Worm (Caenorhabditis elegans) whole organism, early embryonic: ENCODE results near the gene cyp-37B1.

Experiments
- B0310.2 ChIP-seq: sonication (generic microtip); optimal IDR thresholded peaks from 2 replicates; lab custom pipeline; 2016; ENCODE audit warnings: mild to moderate bottlenecking, missing genetic modification characterization, missing compliant biosample characterization
- F13C5.2 ChIP-seq: sonication (generic microtip); optimal IDR thresholded peaks from 2 replicates; lab custom pipeline; 2017; ENCODE audit warnings: mild to moderate bottlenecking, missing genetic modification characterization, inconsistent platforms, missing compliant biosample characterization
- aly-1 ChIP-seq: sonication (generic microtip); optimal IDR thresholded peaks from 2 replicates; lab custom pipeline; 2016; ENCODE audit warnings: missing genetic modification characterization, missing compliant biosample characterization
- ama-1 ChIP-seq: fragments of 150-350 bp; optimal IDR thresholded peaks from 2 replicates; lab custom pipeline; 2014
- ceh-13 ChIP-seq: fragments of 200-800 bp; sonication (Bioruptor generic); optimal IDR thresholded peaks from 2 replicates; lab custom pipeline; 2018; ENCODE audit warnings: mild to moderate bottlenecking, missing genetic modification characterization, missing compliant biosample characterization
- ceh-36 ChIP-seq: sonication (generic microtip); optimal IDR thresholded peaks from 2 replicates; lab custom pipeline; 2016; ENCODE audit warnings: missing genetic modification characterization, inconsistent platforms, missing compliant biosample characterization
- ets-7 ChIP-seq: sonication (generic microtip); optimal IDR thresholded peaks from 2 replicates; lab custom pipeline; 2016; ENCODE audit warnings: missing genotype, missing genetic modification characterization, missing compliant biosample characterization
- flt-1 ChIP-seq: fragments of 200-800 bp; sonication (Bioruptor generic); IDR thresholded peaks from 2 replicates; pipeline ENCODE4 v1.3.6; 2022; ENCODE audit warnings: missing genetic modification characterization, missing compliant biosample characterization
- hmbx-1 ChIP-seq: sonication (generic microtip); optimal IDR thresholded peaks from 2 replicates; lab custom pipeline; 2016; ENCODE audit warnings: mild to moderate bottlenecking, missing genetic modification characterization, missing compliant biosample characterization
- hmg-4 ChIP-seq: fragments of 200-800 bp; sonication (Bioruptor generic); optimal IDR thresholded peaks from 2 replicates; lab custom pipeline; 2018; ENCODE audit warnings: mild to moderate bottlenecking, missing genetic modification characterization, missing compliant biosample characterization
- hnd-1 ChIP-seq: sonication (generic microtip); optimal IDR thresholded peaks from 2 replicates; lab custom pipeline; 2016; ENCODE audit warnings: missing genetic modification characterization, missing compliant biosample characterization
- pes-1 ChIP-seq: fragments of 200-800 bp; sonication (Bioruptor generic); IDR thresholded peaks from 2 replicates; pipeline ENCODE4 v1.3.6; 2022; ENCODE audit warnings: missing genetic modification reagents, missing genetic modification characterization, missing compliant biosample characterization
- scrt-1 ChIP-seq: fragments of 200-800 bp; sonication (Bioruptor generic); IDR thresholded peaks from 2 replicates; pipeline ENCODE4 v1.3.6; 2022; ENCODE audit warnings: missing genetic modification characterization, missing compliant biosample characterization
- sea-1 ChIP-seq: fragments of 200-800 bp; sonication (Bioruptor generic); conservative IDR thresholded peaks from 2 replicates; pipeline ENCODE4 v1.3.6; 2022; ENCODE audit warnings: missing genetic modification characterization, missing compliant biosample characterization
- tbx-11 ChIP-seq: fragments of 200-800 bp; sonication (Bioruptor generic); IDR thresholded peaks from 2 replicates; pipeline ENCODE4 v1.3.6; 2022; ENCODE audit warnings: missing genetic modification characterization, missing compliant biosample characterization
- tbx-37 ChIP-seq: fragments of 200-800 bp; sonication (Bioruptor generic); conservative IDR thresholded peaks from 2 replicates; pipeline ENCODE4 v1.3.6; 2022; ENCODE audit warnings: missing genetic modification reagents, missing genetic modification characterization, missing compliant biosample characterization
- tra-4 ChIP-seq: sonication (generic microtip); optimal IDR thresholded peaks from 2 replicates; lab custom pipeline; 2017; ENCODE audit warnings: missing genetic modification characterization, missing compliant biosample characterization

The cyp-37B1 gene

ce11 chrV:16266514-16266913 is 11.4 kb upstream of the cyp-37B1 start, which contains the start of gene T13F3.4:
TSS of gene T13F3.4 (minus strand) at chrV:16266614.
- TF ChIP-seq tbx-37 (GFP tag; lab: Robert Waterston, UW) (no peak), ama-1 (lab: Kevin White, UChicago) (no peak), ceh-36 (no peak), B0310.2 (no peak), ceh-13 (GFP tag; lab: Kevin White, UChicago) (no peak)

- no peak for TF ChIP-seq flt-1 (GFP tag; lab: Robert Waterston, UW)
- no peak for TF ChIP-seq pes-1 (GFP tag; lab: Robert Waterston, UW)
- TF ChIP-seq ama-1 (lab: Kevin White, UChicago), result no peak
- no peak for TF ChIP-seq B0310.2
- no peak for TF ChIP-seq hmbx-1
- no peak for TF ChIP-seq hnd-1
- no peak for TF ChIP-seq ceh-13 (GFP tag; lab: Kevin White, UChicago)
- TF ChIP-seq ceh-36, result no peak
- no peak for TF ChIP-seq tbx-37 (GFP tag; lab: Robert Waterston, UW)
These were observed 8.4 kb upstream of the cyp-37B1 start, which contains the start of the genes fbxa-2 and T13F3.8 for ce11 chrV:16269556-16269955. TSS of gene fbxa-2 (minus strand) at chrV:16269656. TSS of gene T13F3.8 (plus strand) at chrV:16269800.

ce11 chrV:16271121-16271520 is 6.8 kb upstream of the cyp-37B1 start, which contains the start of gene T13F3.6:
TSS of gene T13F3.6 (minus strand) at chrV:16271221.
- no peak for TF ChIP-seq hmbx-1
- no peak for TF ChIP-seq pes-1 (GFP tag; lab: Robert Waterston, UW)
- TF ChIP-seq aly-1, result no peak
- no peak for TF ChIP-seq hmg-4 (GFP tag; lab: Kevin White, UChicago)
- TF ChIP-seq hnd-1, result no peak
- TF ChIP-seq tbx-37 (GFP tag; lab: Robert Waterston, UW), result no peak

- TF ChIP-seq pes-1 (GFP tag; lab: Robert Waterston, UW) (no peak), flt-1 (GFP tag; lab: Robert Waterston, UW) (no peak), scrt-1 (no peak), tbx-11 (GFP tag; lab: Robert Waterston, UW) (no peak), hnd-1 (no peak), ama-1 (lab: Kevin White, UChicago) (no peak), F13C5.2 (tag; lab: Kevin White, UChicago) (no peak), hmbx-1 (no peak), aly-1 (no peak), tra-4 (tag; lab: Kevin White, UChicago) (no peak), sea-1 (no peak), ets-7 (tag; lab: Kevin White, UChicago) (no peak)
These were observed 2.6 kb upstream of the cyp-37B1 start, which contains the start of gene pacl-1 for ce11 chrV:16275347-16275746. TSS of gene pacl-1 (minus strand) at chrV:16275447.

ce11 chrV:16282147-16282546 is 4.2 kb downstream of the cyp-37B1 start, which contains the start of gene F28G4.2:
TSS of gene F28G4.2 (minus strand) at chrV:16282321.
- TF ChIP-seq hmg-4 (GFP tag; lab: Kevin White, UChicago) (no peak), flt-1 (GFP tag; lab: Robert Waterston, UW) (no peak), aly-1 (no peak), tbx-11 (GFP tag; lab: Robert Waterston, UW) (no peak), tbx-37 (GFP tag; lab: Robert Waterston, UW) (no peak), F13C5.2 (tag; lab: Kevin White, UChicago) (no peak)

- TF ChIP-seq tra-4 (tag; lab: Kevin White, UChicago) (no peak), aly-1 (no peak), tbx-37 (GFP tag; lab: Robert Waterston, UW) (no peak), ama-1 (lab: Kevin White, UChicago) (no peak)
These were observed 7.9 kb downstream of the cyp-37B1 start, which contains the start of gene F28G4.4 for ce11 chrV:16285794-16286193. TSS of gene F28G4.4 (minus strand) at chrV:16285894.

- TF ChIP-seq aly-1, result no peak
- TF ChIP-seq hnd-1, result no peak
- no peak for TF ChIP-seq ets-7 (tag; lab: Kevin White, UChicago)
- no peak for TF ChIP-seq F13C5.2 (tag; lab: Kevin White, UChicago)
- TF ChIP-seq sea-1, result no peak
These were observed 9.7 kb downstream of the cyp-37B1 start, which contains the start of gene F28G4.3 for ce11 chrV:16287619-16288018. TSS of gene F28G4.3 (minus strand) at chrV:16287719.

ce11 chrV:16292409-16292808 is 14.5 kb downstream of the cyp-37B1 start, which contains the start of gene oac-5:
TSS of gene oac-5 (plus strand) at chrV:16292709.
- TF ChIP-seq hnd-1, result no peak
- TF ChIP-seq tra-4 (tag; lab: Kevin White, UChicago), result no peak
- no peak for TF ChIP-seq tbx-11 (GFP tag; lab: Robert Waterston, UW)
- no peak for TF ChIP-seq ets-7 (tag; lab: Kevin White, UChicago)
- TF ChIP-seq B0310.2, result no peak
- TF ChIP-seq hmbx-1, result no peak
- no peak for TF ChIP-seq tbx-37 (GFP tag; lab: Robert Waterston, UW)
- TF ChIP-seq F13C5.2 (tag; lab: Kevin White, UChicago), result no peak
- TF ChIP-seq scrt-1, result no peak
- TF ChIP-seq ama-1 (lab: Kevin White, UChicago), result no peak
- TF ChIP-seq ceh-13 (GFP tag; lab: Kevin White, UChicago), result no peak
- no peak for TF ChIP-seq hmg-4 (GFP tag; lab: Kevin White, UChicago)
- TF ChIP-seq flt-1 (GFP tag; lab: Robert Waterston, UW), result no peak
- TF ChIP-seq sea-1, result no peak
- TF ChIP-seq aly-1, result no peak

- TF ChIP-seq tra-4 (tag; lab: Kevin White, UChicago), result no peak
- no peak for TF ChIP-seq tbx-11 (GFP tag; lab: Robert Waterston, UW)
- TF ChIP-seq ceh-36, result no peak
- TF ChIP-seq flt-1 (GFP tag; lab: Robert Waterston, UW), result no peak
- no peak for TF ChIP-seq ets-7 (tag; lab: Kevin White, UChicago)
- no peak for TF ChIP-seq scrt-1
These were observed 19.2 kb downstream of the cyp-37B1 start, which contains the start of gene srbc-83 for ce11 chrV:16297070-16297469. TSS of gene srbc-83 (plus strand) at chrV:16297370.
